Worm (Caenorhabditis elegans) whole organism, early embryonic: ENCODE measurements around the gene F46C5.9.

Experiments used
- B0310.2 ChIP-seq: sonication (generic microtip); optimal IDR thresholded peaks from 2 replicates; lab custom pipeline; 2016; ENCODE audit warnings: mild to moderate bottlenecking, missing genetic modification characterization, missing compliant biosample characterization
- F13C5.2 ChIP-seq: sonication (generic microtip); optimal IDR thresholded peaks from 2 replicates; lab custom pipeline; 2017; ENCODE audit warnings: mild to moderate bottlenecking, missing genetic modification characterization, inconsistent platforms, missing compliant biosample characterization
- aly-1 ChIP-seq: sonication (generic microtip); optimal IDR thresholded peaks from 2 replicates; lab custom pipeline; 2016; ENCODE audit warnings: missing genetic modification characterization, missing compliant biosample characterization
- ama-1 ChIP-seq: fragments of 150-350 bp; optimal IDR thresholded peaks from 2 replicates; lab custom pipeline; 2014
- ceh-13 ChIP-seq: fragments of 200-800 bp; sonication (Bioruptor generic); optimal IDR thresholded peaks from 2 replicates; lab custom pipeline; 2018; ENCODE audit warnings: mild to moderate bottlenecking, missing genetic modification characterization, missing compliant biosample characterization
- ceh-36 ChIP-seq: sonication (generic microtip); optimal IDR thresholded peaks from 2 replicates; lab custom pipeline; 2016; ENCODE audit warnings: missing genetic modification characterization, inconsistent platforms, missing compliant biosample characterization
- ets-7 ChIP-seq: sonication (generic microtip); optimal IDR thresholded peaks from 2 replicates; lab custom pipeline; 2016; ENCODE audit warnings: missing genotype, missing genetic modification characterization, missing compliant biosample characterization
- flt-1 ChIP-seq: fragments of 200-800 bp; sonication (Bioruptor generic); IDR thresholded peaks from 2 replicates; pipeline ENCODE4 v1.3.6; 2022; ENCODE audit warnings: missing genetic modification characterization, missing compliant biosample characterization
- hmbx-1 ChIP-seq: sonication (generic microtip); optimal IDR thresholded peaks from 2 replicates; lab custom pipeline; 2016; ENCODE audit warnings: mild to moderate bottlenecking, missing genetic modification characterization, missing compliant biosample characterization
- hmg-4 ChIP-seq: fragments of 200-800 bp; sonication (Bioruptor generic); optimal IDR thresholded peaks from 2 replicates; lab custom pipeline; 2018; ENCODE audit warnings: mild to moderate bottlenecking, missing genetic modification characterization, missing compliant biosample characterization
- hnd-1 ChIP-seq: sonication (generic microtip); optimal IDR thresholded peaks from 2 replicates; lab custom pipeline; 2016; ENCODE audit warnings: missing genetic modification characterization, missing compliant biosample characterization
- pes-1 ChIP-seq: fragments of 200-800 bp; sonication (Bioruptor generic); IDR thresholded peaks from 2 replicates; pipeline ENCODE4 v1.3.6; 2022; ENCODE audit warnings: missing genetic modification reagents, missing genetic modification characterization, missing compliant biosample characterization
- scrt-1 ChIP-seq: fragments of 200-800 bp; sonication (Bioruptor generic); IDR thresholded peaks from 2 replicates; pipeline ENCODE4 v1.3.6; 2022; ENCODE audit warnings: missing genetic modification characterization, missing compliant biosample characterization
- sea-1 ChIP-seq: fragments of 200-800 bp; sonication (Bioruptor generic); conservative IDR thresholded peaks from 2 replicates; pipeline ENCODE4 v1.3.6; 2022; ENCODE audit warnings: missing genetic modification characterization, missing compliant biosample characterization
- tbx-11 ChIP-seq: fragments of 200-800 bp; sonication (Bioruptor generic); IDR thresholded peaks from 2 replicates; pipeline ENCODE4 v1.3.6; 2022; ENCODE audit warnings: missing genetic modification characterization, missing compliant biosample characterization
- tbx-37 ChIP-seq: fragments of 200-800 bp; sonication (Bioruptor generic); conservative IDR thresholded peaks from 2 replicates; pipeline ENCODE4 v1.3.6; 2022; ENCODE audit warnings: missing genetic modification reagents, missing genetic modification characterization, missing compliant biosample characterization
- tra-4 ChIP-seq: sonication (generic microtip); optimal IDR thresholded peaks from 2 replicates; lab custom pipeline; 2017; ENCODE audit warnings: missing genetic modification characterization, missing compliant biosample characterization

Gene F46C5.9

DNA sequence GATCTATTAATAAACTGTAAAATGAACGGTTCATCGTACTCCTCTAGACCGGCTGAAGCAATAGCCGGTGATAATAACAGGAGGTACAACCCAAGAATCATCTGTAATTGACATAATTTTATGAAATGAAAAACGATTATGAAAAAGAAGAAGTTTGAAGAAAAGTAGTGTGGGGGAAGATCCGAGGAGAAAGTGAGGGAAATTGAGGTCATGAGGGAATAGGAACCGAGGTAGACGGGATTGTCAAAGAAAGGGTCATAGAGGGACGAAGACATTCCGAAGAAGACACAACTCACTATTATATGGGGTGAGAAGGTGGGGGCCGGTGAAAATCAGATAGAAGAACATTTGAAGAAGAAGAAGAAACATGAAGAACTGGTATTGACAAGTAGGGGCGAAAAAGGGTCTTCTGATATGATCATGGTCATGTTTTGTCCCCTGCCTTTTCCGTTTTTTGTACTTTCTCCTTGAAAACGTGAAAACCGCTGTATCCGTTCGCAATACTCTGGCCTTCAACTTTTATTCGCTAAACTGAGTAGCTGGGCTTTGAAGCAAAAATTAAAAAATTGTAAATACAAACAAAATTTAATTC is 41.6 kb upstream of the F46C5.9 start, which contains the start of gene oac-46:
TSS of gene oac-46 (minus strand) at position 101 of the 592 bp plus-strand sequence.
- TF ChIP-seq flt-1 (GFP tag; lab: Robert Waterston, UW) (no peak), hmg-4 (no peak), tbx-37 (GFP tag; lab: Robert Waterston, UW) (no peak), ceh-36 (tag; lab: Kevin White, UChicago) (no peak), hnd-1 (tag; lab: Kevin White, UChicago) (no peak), aly-1 (tag; lab: Kevin White, UChicago) (no peak), hmbx-1 (tag; lab: Kevin White, UChicago) (no peak)

DNA sequence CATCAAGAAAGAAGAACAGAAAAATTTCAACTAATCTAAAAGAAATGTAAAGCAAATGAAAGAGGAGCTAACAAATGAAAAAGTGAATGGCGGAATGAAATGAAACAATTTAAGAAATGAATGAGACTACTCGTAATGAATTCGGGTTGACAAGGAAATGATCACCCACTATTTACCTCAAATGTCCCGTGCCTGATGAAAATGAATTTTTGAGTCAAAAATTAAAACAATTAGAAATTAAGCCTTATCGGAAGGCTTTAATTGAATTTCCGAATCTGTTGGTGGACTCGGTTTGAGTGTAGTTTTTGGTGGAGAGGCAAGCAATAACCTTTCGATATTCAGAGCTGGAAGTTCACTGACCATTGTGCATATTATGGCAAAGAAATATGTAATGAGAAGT is 38.5 kb upstream of the F46C5.9 start:
- TF ChIP-seq flt-1 (GFP tag; lab: Robert Waterston, UW) (no peak), sea-1 (GFP tag; lab: Robert Waterston, UW) (no peak), aly-1 (tag; lab: Kevin White, UChicago) (no peak), pes-1 (GFP tag; lab: Robert Waterston, UW) (no peak), ceh-36 (tag; lab: Kevin White, UChicago) (no peak), hnd-1 (tag; lab: Kevin White, UChicago) (no peak), ets-7 (tag; lab: Kevin White, UChicago) (no peak), F13C5.2 (tag; lab: Kevin White, UChicago) (no peak), tbx-37 (GFP tag; lab: Robert Waterston, UW) (no peak), scrt-1 (no peak), ceh-13 (no peak), hmbx-1 (tag; lab: Kevin White, UChicago) (no peak), B0310.2 (tag; lab: Kevin White, UChicago) (no peak), hmg-4 (no peak), ama-1 (no peak), tbx-11 (GFP tag; lab: Robert Waterston, UW) (no peak), tra-4 (no peak)

- TF ChIP-seq hnd-1 (tag; lab: Kevin White, UChicago) (no peak), ceh-36 (tag; lab: Kevin White, UChicago) (no peak), tbx-11 (GFP tag; lab: Robert Waterston, UW) (no peak), ceh-13 (no peak), scrt-1 (no peak), sea-1 (GFP tag; lab: Robert Waterston, UW) (no peak), B0310.2 (tag; lab: Kevin White, UChicago) (no peak), ets-7 (tag; lab: Kevin White, UChicago) (no peak), ama-1 (no peak), aly-1 (tag; lab: Kevin White, UChicago) (no peak), hmg-4 (no peak), hmbx-1 (tag; lab: Kevin White, UChicago) (no peak), F13C5.2 (tag; lab: Kevin White, UChicago) (no peak), pes-1 (GFP tag; lab: Robert Waterston, UW) (no peak), tra-4 (no peak), flt-1 (GFP tag; lab: Robert Waterston, UW) (no peak)
These were observed 35.4 kb upstream of the F46C5.9 start for ce11 chrII:8845932-8846331.

DNA sequence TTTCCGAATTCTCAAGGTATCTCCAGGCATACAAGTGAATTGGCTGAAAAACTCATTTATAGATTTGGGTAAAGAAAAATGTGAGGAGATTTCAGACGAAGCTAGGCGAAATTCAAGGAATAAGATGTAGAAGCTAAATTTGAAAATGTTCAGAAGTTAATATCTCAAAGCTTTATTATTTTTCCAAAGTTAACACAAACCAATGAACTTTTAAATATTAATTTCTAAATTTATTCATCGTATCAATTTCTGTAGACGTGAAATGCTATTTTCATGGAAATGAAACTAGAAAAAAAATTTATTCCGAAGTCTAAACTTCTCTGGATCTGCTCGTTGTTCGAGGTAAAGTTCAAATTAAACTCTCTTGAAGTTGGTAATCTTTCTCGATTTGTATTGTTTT is 34.8 kb upstream of the F46C5.9 start, which contains the start of gene agxt-1:
TSS of gene agxt-1 (plus strand) at position 301 of the 400 bp plus-strand sequence.
- TF ChIP-seq flt-1 (GFP tag; lab: Robert Waterston, UW) (no peak), hnd-1 (tag; lab: Kevin White, UChicago) (no peak), tra-4 (no peak), pes-1 (GFP tag; lab: Robert Waterston, UW) (no peak), tbx-11 (GFP tag; lab: Robert Waterston, UW) (no peak), B0310.2 (tag; lab: Kevin White, UChicago) (no peak), ets-7 (tag; lab: Kevin White, UChicago) (no peak), hmg-4 (no peak), F13C5.2 (tag; lab: Kevin White, UChicago) (no peak), tbx-37 (GFP tag; lab: Robert Waterston, UW) (no peak), ceh-36 (tag; lab: Kevin White, UChicago) (no peak), hmbx-1 (tag; lab: Kevin White, UChicago) (no peak), ceh-13 (no peak), aly-1 (tag; lab: Kevin White, UChicago) (no peak), scrt-1 (no peak), sea-1 (GFP tag; lab: Robert Waterston, UW) (no peak), ama-1 (no peak)

DNA sequence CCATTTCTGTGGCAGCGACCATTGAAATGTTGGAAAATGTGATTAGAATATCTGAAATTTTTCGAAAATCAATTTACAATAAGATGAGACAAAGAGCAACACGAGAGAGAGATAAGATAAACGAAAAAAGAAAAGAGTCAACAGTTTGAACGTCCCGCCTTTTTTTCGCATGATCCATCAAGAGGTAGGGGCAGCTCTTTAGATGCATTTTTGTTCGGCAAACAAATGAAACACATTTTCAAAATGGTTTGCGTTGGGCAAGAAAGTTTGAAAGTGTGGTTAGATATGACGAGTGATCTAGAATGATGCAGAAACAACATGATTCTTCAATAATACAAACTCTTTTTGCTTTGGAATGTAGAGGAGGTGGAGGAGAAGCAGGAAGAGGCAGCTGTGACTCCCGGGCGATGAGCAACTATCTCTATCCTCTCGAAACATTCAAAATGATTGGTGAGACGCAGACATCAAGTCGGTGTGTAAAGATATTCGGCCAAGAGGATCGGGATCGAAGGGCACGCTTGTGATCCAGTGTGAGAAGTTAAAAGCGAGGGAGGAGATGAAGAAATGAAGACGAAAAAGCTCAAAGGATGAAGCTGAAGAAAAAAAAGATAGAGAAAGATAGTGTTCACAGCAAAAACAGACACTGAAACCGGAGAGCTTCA is 34.1 kb upstream of the F46C5.9 start, which contains the start of gene F46C5.6:
TSS of gene F46C5.6 (minus strand) at position 51 of the 662 bp plus-strand sequence.
- no peak for TF ChIP-seq ama-1
- no peak for TF ChIP-seq flt-1 (GFP tag; lab: Robert Waterston, UW)
- no peak for TF ChIP-seq scrt-1
- TF ChIP-seq hnd-1 (tag; lab: Kevin White, UChicago) = no peak
- TF ChIP-seq B0310.2 (tag; lab: Kevin White, UChicago) = no peak

- no peak for TF ChIP-seq ama-1
- no peak for TF ChIP-seq hmg-4
- TF ChIP-seq tbx-11 (GFP tag; lab: Robert Waterston, UW) = no peak
- TF ChIP-seq F13C5.2 (tag; lab: Kevin White, UChicago) = no peak
- no peak for TF ChIP-seq hmbx-1 (tag; lab: Kevin White, UChicago)
- no peak for TF ChIP-seq scrt-1
- no peak for TF ChIP-seq ceh-13
- TF ChIP-seq sea-1 (GFP tag; lab: Robert Waterston, UW) = no peak
- TF ChIP-seq pes-1 (GFP tag; lab: Robert Waterston, UW) = no peak
- no peak for TF ChIP-seq tra-4
- TF ChIP-seq hnd-1 (tag; lab: Kevin White, UChicago) = no peak
- TF ChIP-seq flt-1 (GFP tag; lab: Robert Waterston, UW) = no peak
- TF ChIP-seq B0310.2 (tag; lab: Kevin White, UChicago) = no peak
- no peak for TF ChIP-seq ets-7 (tag; lab: Kevin White, UChicago)
- no peak for TF ChIP-seq ceh-36 (tag; lab: Kevin White, UChicago)
- TF ChIP-seq aly-1 (tag; lab: Kevin White, UChicago) = no peak
- TF ChIP-seq tbx-37 (GFP tag; lab: Robert Waterston, UW) = no peak
These were observed 28.5 kb upstream of the F46C5.9 start, which contains the start of gene F46C5.7 for ce11 chrII:8839025-8839424. TSS of gene F46C5.7 (plus strand) at chrII:8839325.
